Worm (Caenorhabditis elegans) whole organism, early embryonic: ENCODE data around the gene srlf-27.

Experiments
- B0310.2 ChIP-seq: sonication (generic microtip); optimal IDR thresholded peaks from 2 replicates; lab custom pipeline; 2016; ENCODE audit warnings: mild to moderate bottlenecking, missing genetic modification characterization, missing compliant biosample characterization
- F13C5.2 ChIP-seq: sonication (generic microtip); optimal IDR thresholded peaks from 2 replicates; lab custom pipeline; 2017; ENCODE audit warnings: mild to moderate bottlenecking, missing genetic modification characterization, inconsistent platforms, missing compliant biosample characterization
- aly-1 ChIP-seq: sonication (generic microtip); optimal IDR thresholded peaks from 2 replicates; lab custom pipeline; 2016; ENCODE audit warnings: missing genetic modification characterization, missing compliant biosample characterization
- ama-1 ChIP-seq: fragments of 150-350 bp; optimal IDR thresholded peaks from 2 replicates; lab custom pipeline; 2014
- ceh-13 ChIP-seq: fragments of 200-800 bp; sonication (Bioruptor generic); optimal IDR thresholded peaks from 2 replicates; lab custom pipeline; 2018; ENCODE audit warnings: mild to moderate bottlenecking, missing genetic modification characterization, missing compliant biosample characterization
- ceh-36 ChIP-seq: sonication (generic microtip); optimal IDR thresholded peaks from 2 replicates; lab custom pipeline; 2016; ENCODE audit warnings: missing genetic modification characterization, inconsistent platforms, missing compliant biosample characterization
- ets-7 ChIP-seq: sonication (generic microtip); optimal IDR thresholded peaks from 2 replicates; lab custom pipeline; 2016; ENCODE audit warnings: missing genotype, missing genetic modification characterization, missing compliant biosample characterization
- flt-1 ChIP-seq: fragments of 200-800 bp; sonication (Bioruptor generic); IDR thresholded peaks from 2 replicates; pipeline ENCODE4 v1.3.6; 2022; ENCODE audit warnings: missing genetic modification characterization, missing compliant biosample characterization
- hmbx-1 ChIP-seq: sonication (generic microtip); optimal IDR thresholded peaks from 2 replicates; lab custom pipeline; 2016; ENCODE audit warnings: mild to moderate bottlenecking, missing genetic modification characterization, missing compliant biosample characterization
- hmg-4 ChIP-seq: fragments of 200-800 bp; sonication (Bioruptor generic); optimal IDR thresholded peaks from 2 replicates; lab custom pipeline; 2018; ENCODE audit warnings: mild to moderate bottlenecking, missing genetic modification characterization, missing compliant biosample characterization
- hnd-1 ChIP-seq: sonication (generic microtip); optimal IDR thresholded peaks from 2 replicates; lab custom pipeline; 2016; ENCODE audit warnings: missing genetic modification characterization, missing compliant biosample characterization
- pes-1 ChIP-seq: fragments of 200-800 bp; sonication (Bioruptor generic); IDR thresholded peaks from 2 replicates; pipeline ENCODE4 v1.3.6; 2022; ENCODE audit warnings: missing genetic modification reagents, missing genetic modification characterization, missing compliant biosample characterization
- scrt-1 ChIP-seq: fragments of 200-800 bp; sonication (Bioruptor generic); IDR thresholded peaks from 2 replicates; pipeline ENCODE4 v1.3.6; 2022; ENCODE audit warnings: missing genetic modification characterization, missing compliant biosample characterization
- sea-1 ChIP-seq: fragments of 200-800 bp; sonication (Bioruptor generic); conservative IDR thresholded peaks from 2 replicates; pipeline ENCODE4 v1.3.6; 2022; ENCODE audit warnings: missing genetic modification characterization, missing compliant biosample characterization
- tbx-11 ChIP-seq: fragments of 200-800 bp; sonication (Bioruptor generic); IDR thresholded peaks from 2 replicates; pipeline ENCODE4 v1.3.6; 2022; ENCODE audit warnings: missing genetic modification characterization, missing compliant biosample characterization
- tbx-37 ChIP-seq: fragments of 200-800 bp; sonication (Bioruptor generic); conservative IDR thresholded peaks from 2 replicates; pipeline ENCODE4 v1.3.6; 2022; ENCODE audit warnings: missing genetic modification reagents, missing genetic modification characterization, missing compliant biosample characterization
- tra-4 ChIP-seq: sonication (generic microtip); optimal IDR thresholded peaks from 2 replicates; lab custom pipeline; 2017; ENCODE audit warnings: missing genetic modification characterization, missing compliant biosample characterization

The srlf-27 gene

ce11 chrIV:14661370-14661769, 23.9 kb downstream of the srlf-27 start:
- TF ChIP-seq ceh-13 (GFP tag; lab: Kevin White, UChicago) = no peak

ce11 chrIV:14675789-14676188, 38.3 kb downstream of the srlf-27 start:
- TF ChIP-seq sea-1 (GFP tag; lab: Robert Waterston, UW) (no peak), tra-4 (no peak), flt-1 (GFP tag; lab: Robert Waterston, UW) (no peak), ceh-13 (GFP tag; lab: Kevin White, UChicago) (no peak), tbx-37 (no peak), scrt-1 (no peak)

- TF ChIP-seq B0310.2 (tag; lab: Kevin White, UChicago) (no peak), hmbx-1 (tag; lab: Kevin White, UChicago) (no peak), flt-1 (GFP tag; lab: Robert Waterston, UW) (no peak), hnd-1 (tag; lab: Kevin White, UChicago) (no peak), ama-1 (lab: Kevin White, UChicago) (no peak), tra-4 (no peak), tbx-37 (no peak), sea-1 (GFP tag; lab: Robert Waterston, UW) (no peak), pes-1 (GFP tag; lab: Robert Waterston, UW) (no peak), F13C5.2 (tag; lab: Kevin White, UChicago) (no peak), scrt-1 (no peak), aly-1 (tag; lab: Kevin White, UChicago) (no peak), ceh-13 (GFP tag; lab: Kevin White, UChicago) (no peak), ceh-36 (tag; lab: Kevin White, UChicago) (no peak), ets-7 (no peak), hmg-4 (no peak), tbx-11 (GFP tag; lab: Robert Waterston, UW) (no peak)
These were observed 39.7 kb downstream of the srlf-27 start, which contains the start of gene Y57G11C.31 for ce11 chrIV:14677095-14677633. Y57G11C.31 (plus strand) TSS chrIV:14677370.

ce11 chrIV:14679060-14679459, 41.5 kb downstream of the srlf-27 start:
- TF ChIP-seq B0310.2 (tag; lab: Kevin White, UChicago) (no peak), hmg-4 (no peak), flt-1 (GFP tag; lab: Robert Waterston, UW) (no peak), pes-1 (GFP tag; lab: Robert Waterston, UW) (no peak), scrt-1 (no peak), sea-1 (GFP tag; lab: Robert Waterston, UW) (no peak)

- TF ChIP-seq ceh-13 (GFP tag; lab: Kevin White, UChicago) (no peak), ets-7 (no peak), scrt-1 (no peak), hnd-1 (tag; lab: Kevin White, UChicago) (no peak), tra-4 (no peak), ceh-36 (tag; lab: Kevin White, UChicago) (no peak), flt-1 (GFP tag; lab: Robert Waterston, UW) (no peak), tbx-37 (no peak)
These were observed 50.2 kb downstream of the srlf-27 start for ce11 chrIV:14687716-14688115.
